Worm (Caenorhabditis elegans): ENCODE data around the gene F49C12.9.

DNA sequence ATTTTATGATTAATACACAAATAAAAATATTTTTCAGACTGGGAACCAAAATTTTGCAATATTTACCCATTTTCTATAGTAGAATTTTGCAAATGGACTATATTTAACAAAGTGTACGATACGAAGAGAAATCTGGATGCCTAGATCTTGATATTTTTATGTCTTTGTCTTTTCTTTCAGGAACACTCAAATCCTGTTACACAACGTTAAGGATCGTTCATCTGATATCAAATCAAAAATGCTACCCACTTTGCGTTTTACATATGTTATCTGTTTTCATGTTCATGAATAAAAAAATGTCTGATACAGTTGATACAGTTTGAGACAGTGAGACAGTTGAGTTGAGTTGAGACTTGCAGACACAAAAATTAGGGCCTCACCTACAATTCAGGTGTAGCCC is 19.7 kb downstream of the F49C12.9 start, which contains the start of gene F49C12.1:
- TF ChIP-seq W03F9.2 (tag; optimal IDR thresholded peaks at IDR 0.05) (no peak), dao-5 (tag; optimal IDR thresholded peaks at IDR 0.05) (no peak), him-1 (tag; optimal IDR thresholded peaks at IDR 0.05) (no peak)
